Fruit fly (Drosophila melanogaster): Measurements from ENCODE around the gene laf.

laf gene

DNA sequence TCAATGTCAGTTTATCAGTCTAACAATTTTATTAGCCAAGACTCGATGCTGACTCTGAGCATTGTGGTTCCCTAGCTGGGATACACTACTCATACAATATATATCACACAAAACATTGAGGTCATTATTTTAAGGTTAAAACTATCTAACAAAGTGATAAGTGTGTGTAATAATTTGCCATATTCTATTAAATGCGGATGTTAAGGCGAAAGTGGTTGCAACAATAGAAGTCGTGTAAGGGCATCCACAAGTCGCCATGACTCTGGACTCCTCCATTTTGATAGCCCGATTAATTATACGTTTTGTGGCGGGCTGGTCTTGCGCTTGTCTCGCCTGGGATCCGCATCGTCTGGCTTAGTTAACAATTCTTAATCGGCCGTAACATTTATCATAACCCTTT lies 31.5 kb downstream of the laf start (continued):
- TF ChIP-seq CG16815 (GFP tag; optimal IDR thresholded peaks at IDR 0.05) = peak; percentile 27
- peak; percentile 61 for TF ChIP-seq CG33557 (GFP tag; optimal IDR thresholded peaks at IDR 0.05)
- no peak for TF ChIP-seq slou (GFP tag; optimal IDR thresholded peaks at IDR 0.05)
- no peak for TF ChIP-seq z (GFP tag; IDR thresholded peaks at IDR 0.05)
- TF ChIP-seq gcm2 (GFP tag; optimal IDR thresholded peaks at IDR 0.05) = no peak
- peak; percentile 72; the same call in 1 of the 2 replicates for TF ChIP-seq ara (GFP tag; IDR thresholded peaks at IDR 0.05)
- TF ChIP-seq ind (GFP tag; optimal IDR thresholded peaks at IDR 0.05) = no peak
- TF ChIP-seq Atf-2 (GFP tag; optimal IDR thresholded peaks at IDR 0.05) = peak; percentile 7
- TF ChIP-seq CG10366 (GFP tag; IDR thresholded peaks at IDR 0.05) = peak; percentile 44; the same call in 1 of the 2 replicates
- peak; percentile 56; the same call in 1 of the 2 replicates for TF ChIP-seq Xrp1 (GFP tag; IDR thresholded peaks at IDR 0.05)
- TF ChIP-seq D (optimal IDR thresholded peaks at IDR 0.05) = no peak
- peak; percentile 18 for TF ChIP-seq D (GFP tag; optimal IDR thresholded peaks at IDR 0.05)
- no peak for TF ChIP-seq CG1792 (GFP tag; optimal IDR thresholded peaks at IDR 0.05)
- TF ChIP-seq CG13296 (GFP tag; optimal IDR thresholded peaks at IDR 0.05) = no peak
- TF ChIP-seq onecut (GFP tag; IDR thresholded peaks at IDR 0.05) = peak; percentile 36; the same call in 1 of the 2 replicates
- no peak for TF ChIP-seq hkb (optimal IDR thresholded peaks at IDR 0.05)
- peak; percentile 45 for TF ChIP-seq hkb (GFP tag; IDR thresholded peaks at IDR 0.05)
- TF ChIP-seq emc (GFP tag; optimal IDR thresholded peaks at IDR 0.05) = no peak
- no peak for TF ChIP-seq Mes4 (GFP tag; optimal IDR thresholded peaks at IDR 0.05)
- no peak for TF ChIP-seq Max (GFP tag; optimal IDR thresholded peaks at IDR 0.05)
- peak in 1 of 2 experiments; percentile 2 for TF ChIP-seq Hr78 (GFP tag; optimal IDR thresholded peaks at IDR 0.05)
- TF ChIP-seq gce (GFP tag; IDR thresholded peaks at IDR 0.05) = 0 out of 3 replicates have a peak, but pooled peaks have one; percentile 5
- TF ChIP-seq cato (GFP tag; optimal IDR thresholded peaks at IDR 0.05; ENCODE audit: borderline replicate concordance) = no peak
- TF ChIP-seq CG4617 (GFP tag; optimal IDR thresholded peaks at IDR 0.05; ENCODE audit: borderline replicate concordance) = no peak
- TF ChIP-seq CG16863 (GFP tag; optimal IDR thresholded peaks at IDR 0.05) = peak; percentile 23
- TF ChIP-seq CG16779 (GFP tag; IDR thresholded peaks at IDR 0.05) = no peak
- no peak for TF ChIP-seq crol (GFP tag; IDR thresholded peaks at IDR 0.05)
- peak; percentile 41 for TF ChIP-seq Antp (GFP tag; optimal IDR thresholded peaks at IDR 0.05)
- TF ChIP-seq Neu2 (GFP tag; optimal IDR thresholded peaks at IDR 0.05; ENCODE audit: borderline replicate concordance) = no peak
- no peak for TF ChIP-seq maf-S (GFP tag; optimal IDR thresholded peaks at IDR 0.05)
- no peak; the same call in none of the 2 replicates for TF ChIP-seq CG4404 (GFP tag; IDR thresholded peaks at IDR 0.05)
- TF ChIP-seq knrl (GFP tag; IDR thresholded peaks at IDR 0.05; ENCODE audit: partially characterized antibody) = no peak
- peak; percentile 5 for TF ChIP-seq en (GFP tag; optimal IDR thresholded peaks at IDR 0.05)
- peak; percentile 67 for TF ChIP-seq vvl (GFP tag; IDR thresholded peaks at IDR 0.05)
- peak; percentile 68 for TF ChIP-seq oc (tag; optimal IDR thresholded peaks at IDR 0.05)
- TF ChIP-seq Mad (GFP tag; optimal IDR thresholded peaks at IDR 0.05) = no peak
- no peak for TF ChIP-seq sim (GFP tag; IDR thresholded peaks at IDR 0.05)
- TF ChIP-seq aop (GFP tag; IDR thresholded peaks at IDR 0.05) = no peak
- TF ChIP-seq HmgD (GFP tag; optimal IDR thresholded peaks at IDR 0.05) = no peak
- peak; percentile 6 for TF ChIP-seq CG10209 (GFP tag; optimal IDR thresholded peaks at IDR 0.05)
- TF ChIP-seq Dfd (GFP tag; optimal IDR thresholded peaks at IDR 0.05) = no peak
- no peak for TF ChIP-seq Dip2 (GFP tag; IDR thresholded peaks at IDR 0.05)
- no peak for TF ChIP-seq CG17612 (GFP tag; IDR thresholded peaks at IDR 0.05)
- peak; percentile 37 for TF ChIP-seq CG1529 (GFP tag; optimal IDR thresholded peaks at IDR 0.05)
- peak; percentile 60 for TF ChIP-seq Spps (tag; optimal IDR thresholded peaks at IDR 0.05)
- TF ChIP-seq phol (tag; optimal IDR thresholded peaks at IDR 0.05) = peak; percentile 73
- TF ChIP-seq Lhr (GFP tag; optimal IDR thresholded peaks at IDR 0.05) = no peak
- TF ChIP-seq mld (GFP tag; IDR thresholded peaks at IDR 0.05; ENCODE audit: partially characterized antibody) = no peak
- peak; percentile 8 for TF ChIP-seq CG8359 (GFP tag; optimal IDR thresholded peaks at IDR 0.05; ENCODE audit: borderline replicate concordance)
- TF ChIP-seq repo (GFP tag; optimal IDR thresholded peaks at IDR 0.05) = no peak
- peak; percentile 64 for TF ChIP-seq CG10959 (GFP tag; IDR thresholded peaks at IDR 0.05)
- TF ChIP-seq CG34376 (GFP tag; optimal IDR thresholded peaks at IDR 0.05) = no peak

Measured in whole organism, embryonic.